Worm (Caenorhabditis elegans): ENCODE results near the gene cex-1.

Gene cex-1

ce11 chrII:5455650-5456355 lies 8.3 kb downstream of the cex-1 start, which contains the start of gene daz-1:
TSS of gene daz-1 (plus strand) at chrII:5456305.
- TF ChIP-seq blmp-1 (tag; optimal IDR thresholded peaks at IDR 0.05) (no peak), drap-1 (GFP tag; optimal IDR thresholded peaks at IDR 0.05) (no peak), unc-62 (GFP tag; optimal IDR thresholded peaks at IDR 0.05) (no peak), unc-39 (tag; optimal IDR thresholded peaks at IDR 0.05) (no peak), mep-1 (tag; optimal IDR thresholded peaks at IDR 0.05) (no peak), M03D4.4 (tag; optimal IDR thresholded peaks at IDR 0.05) (no peak), mab-5 (tag; optimal IDR thresholded peaks at IDR 0.05) (no peak), lin-32 (GFP tag; optimal IDR thresholded peaks at IDR 0.05) (no peak), ceh-39 (tag; optimal IDR thresholded peaks at IDR 0.05) (no peak), sptf-1 (tag; optimal IDR thresholded peaks at IDR 0.05) (no peak), nhr-237 (tag; optimal IDR thresholded peaks at IDR 0.05) (no peak), snpc-4 (tag; optimal IDR thresholded peaks at IDR 0.05) (no peak), elt-1 (tag; optimal IDR thresholded peaks at IDR 0.05; ENCODE audit: borderline replicate concordance, insufficient read depth) (no peak), zip-8 (tag; optimal IDR thresholded peaks at IDR 0.05) (no peak)

ce11 chrII:5458683-5459410 lies 11.4 kb downstream of the cex-1 start:
- no peak for TF ChIP-seq ces-1 (GFP tag; optimal IDR thresholded peaks at IDR 0.05)
- no peak for TF ChIP-seq snpc-4 (tag; optimal IDR thresholded peaks at IDR 0.05)
- TF ChIP-seq blmp-1 (tag; optimal IDR thresholded peaks at IDR 0.05) = peak; percentile 61

- TF ChIP-seq sptf-1 (tag; optimal IDR thresholded peaks at IDR 0.05) = no peak
- no peak for TF ChIP-seq drap-1 (GFP tag; optimal IDR thresholded peaks at IDR 0.05)
- TF ChIP-seq ham-2 (GFP tag; optimal IDR thresholded peaks at IDR 0.05) = no peak
- TF ChIP-seq lin-32 (GFP tag; optimal IDR thresholded peaks at IDR 0.05) = no peak
- no peak for TF ChIP-seq cnd-1 (tag; optimal IDR thresholded peaks at IDR 0.05)
- TF ChIP-seq lin-13 (tag; optimal IDR thresholded peaks at IDR 0.05) = no peak
- no peak for TF ChIP-seq zip-8 (tag; optimal IDR thresholded peaks at IDR 0.05)
- TF ChIP-seq nhr-12 (tag; optimal IDR thresholded peaks at IDR 0.05) = no peak
- no peak for TF ChIP-seq nhr-237 (tag; optimal IDR thresholded peaks at IDR 0.05)
- no peak for TF ChIP-seq elt-3 (tag; optimal IDR thresholded peaks at IDR 0.05)
Measured at ce11 chrII:5459534-5459933, 12.1 kb downstream of the cex-1 start.

- peak; percentile 74 for TF ChIP-seq ces-1 (GFP tag; optimal IDR thresholded peaks at IDR 0.05)
- TF ChIP-seq flh-1 (GFP tag; optimal IDR thresholded peaks at IDR 0.05) = no peak
- no peak for TF ChIP-seq tbx-8 (GFP tag; optimal IDR thresholded peaks at IDR 0.05)
- peak; percentile 37 for TF ChIP-seq mep-1 (tag; optimal IDR thresholded peaks at IDR 0.05)
- TF ChIP-seq mls-2 (tag; optimal IDR thresholded peaks at IDR 0.05) = peak; percentile 46
- peak; percentile 14 for TF ChIP-seq unc-62 (GFP tag; optimal IDR thresholded peaks at IDR 0.05)
- no peak for TF ChIP-seq unc-120 (tag; optimal IDR thresholded peaks at IDR 0.05; ENCODE audit: poor library complexity, severe bottlenecking)
Measured at ce11 chrII:5460911-5461310, 13.4 kb downstream of the cex-1 start.

ce11 chrII:5463692-5464300 lies 16.3 kb downstream of the cex-1 start:
- TF ChIP-seq hlh-1 (tag; optimal IDR thresholded peaks at IDR 0.05) = peak; percentile 47
- peak; percentile 98 for TF ChIP-seq nhr-2 (tag; optimal IDR thresholded peaks at IDR 0.05)
- peak; percentile 41 for TF ChIP-seq cnd-1 (tag; optimal IDR thresholded peaks at IDR 0.05)
- TF ChIP-seq mab-5 (tag; optimal IDR thresholded peaks at IDR 0.05) = no peak
- TF ChIP-seq lin-32 (GFP tag; optimal IDR thresholded peaks at IDR 0.05) = peak; percentile 24
- TF ChIP-seq unc-39 (tag; optimal IDR thresholded peaks at IDR 0.05) = no peak
- no peak for TF ChIP-seq blmp-1 (tag; optimal IDR thresholded peaks at IDR 0.05)

- TF ChIP-seq hlh-1 (tag; optimal IDR thresholded peaks at IDR 0.05) (peak; percentile 74), unc-120 (tag; optimal IDR thresholded peaks at IDR 0.05; ENCODE audit: poor library complexity, severe bottlenecking) (peak; percentile 27), M03D4.4 (tag; optimal IDR thresholded peaks at IDR 0.05) (no peak)
Measured at ce11 chrII:5465729-5466408, 18.4 kb downstream of the cex-1 start, which contains the start of gene clr-1. TSS of gene clr-1 (plus strand) at chrII:5466358.
